Worm (Caenorhabditis elegans): ENCODE measurements around the gene best-18.

- TF ChIP-seq lin-35 (GFP tag; optimal IDR thresholded peaks at IDR 0.05) (no peak), fkh-10 (GFP tag; optimal IDR thresholded peaks at IDR 0.05) (no peak)
These were observed 33.6 kb upstream of the best-18 start for ce11 chrIII:10178552-10178951.

All from whole organism, L1 larva.